Worm (Caenorhabditis elegans) whole organism, young adult: ENCODE results near the gene igdb-3.

Source experiments
- B0261.1 ChIP-seq: sonication (generic microtip); optimal IDR thresholded peaks from 2 replicates; lab custom pipeline; 2016; ENCODE audit warnings: mild to moderate bottlenecking, missing genetic modification characterization, moderate library complexity, missing compliant biosample characterization
- B0336.3 ChIP-seq: fragments of 200-800 bp; sonication (Bioruptor generic); IDR thresholded peaks from 2 replicates; pipeline ENCODE4 v1.3.6; 2022; ENCODE audit warnings: missing genetic modification characterization, missing compliant biosample characterization
- C17E4.6 ChIP-seq: fragments of 200-800 bp; sonication (Bioruptor generic); IDR thresholded peaks from 2 replicates; pipeline ENCODE4 v1.3.6; 2022; ENCODE audit warnings: missing genetic modification reagents, missing genetic modification characterization, missing compliant biosample characterization
- D2030.7 ChIP-seq: fragments of 200-800 bp; sonication (Bioruptor generic); IDR thresholded peaks from 2 replicates; pipeline ENCODE4 v1.3.6; 2022; ENCODE audit warnings: missing genetic modification reagents, missing genetic modification characterization, missing compliant biosample characterization
- F37B4.10 ChIP-seq: fragments of 200-800 bp; sonication (Bioruptor generic); IDR thresholded peaks from 2 replicates; pipeline ENCODE4 v1.3.6; 2022; ENCODE audit warnings: missing genetic modification characterization, missing compliant biosample characterization
- F57A8.1 ChIP-seq: fragments of 200-800 bp; sonication (Bioruptor generic); optimal IDR thresholded peaks from 2 replicates; lab custom pipeline; 2018; ENCODE audit warnings: mild to moderate bottlenecking, missing genetic modification characterization, moderate library complexity, missing compliant biosample characterization
- K12H6.12 ChIP-seq: fragments of 200-800 bp; sonication (Bioruptor generic); optimal IDR thresholded peaks from 2 replicates; lab custom pipeline; 2018; ENCODE audit warnings: mild to moderate bottlenecking, missing genetic modification characterization, missing compliant biosample characterization
- T26A5.8 ChIP-seq: sonication (generic microtip); optimal IDR thresholded peaks from 2 replicates; lab custom pipeline; 2016; ENCODE audit warnings: missing genetic modification characterization, missing compliant biosample characterization
- Y56A3A.18 ChIP-seq: fragments of 200-800 bp; sonication (Bioruptor generic); IDR thresholded peaks from 2 replicates; pipeline ENCODE4 v1.3.6; 2022; ENCODE audit warnings: missing genetic modification reagents, missing genetic modification characterization, missing compliant biosample characterization
- Y95B8A.8 ChIP-seq: fragments of 200-800 bp; sonication (Bioruptor generic); IDR thresholded peaks from 2 replicates; pipeline ENCODE4 v1.3.6; 2022; ENCODE audit warnings: missing genetic modification reagents, missing genetic modification characterization, missing compliant biosample characterization
- akir-1 ChIP-seq: fragments of 200-800 bp; sonication (Bioruptor generic); optimal IDR thresholded peaks from 2 replicates; lab custom pipeline; 2018; ENCODE audit warnings: mild to moderate bottlenecking, missing genetic modification characterization, moderate library complexity, missing compliant biosample characterization
- aptf-2 ChIP-seq: fragments of 200-800 bp; sonication (Bioruptor generic); conservative IDR thresholded peaks from 2 replicates; pipeline ENCODE4 v1.3.6; 2022; ENCODE audit warnings: missing genetic modification reagents, missing genetic modification characterization, missing compliant biosample characterization
- athp-1 ChIP-seq: sonication (generic microtip); optimal IDR thresholded peaks from 2 replicates; lab custom pipeline; 2017; ENCODE audit warnings: mild to moderate bottlenecking, missing genetic modification characterization, missing compliant biosample characterization
- attf-6 ChIP-seq: fragments of 200-800 bp; sonication (Bioruptor generic); IDR thresholded peaks from 2 replicates; pipeline ENCODE4 v1.3.6; 2022; ENCODE audit warnings: missing genetic modification reagents, missing genetic modification characterization, missing compliant biosample characterization
- bed-1 ChIP-seq: fragments of 200-800 bp; sonication (Bioruptor generic); IDR thresholded peaks from 2 replicates; pipeline ENCODE4 v1.3.6; 2022; ENCODE audit warnings: missing genetic modification reagents, missing genetic modification characterization, missing compliant biosample characterization
- ccch-3 ChIP-seq: fragments of 200-800 bp; sonication (Bioruptor generic); optimal IDR thresholded peaks from 2 replicates; lab custom pipeline; 2018; ENCODE audit warnings: mild to moderate bottlenecking, missing genetic modification characterization, missing compliant biosample characterization
- dox-1 ChIP-seq: fragments of 200-800 bp; sonication (Bioruptor generic); IDR thresholded peaks from 2 replicates; pipeline ENCODE4 v1.3.6; 2022; ENCODE audit warnings: missing genetic modification reagents, missing genetic modification characterization, missing compliant biosample characterization
- ekl-4 ChIP-seq: fragments of 200-800 bp; sonication (Bioruptor generic); IDR thresholded peaks from 2 replicates; pipeline ENCODE4 v1.3.6; 2022; ENCODE audit warnings: missing genetic modification reagents, missing genetic modification characterization, missing compliant biosample characterization
- him-1 ChIP-seq: sonication (generic microtip); optimal IDR thresholded peaks from 2 replicates; lab custom pipeline; 2016; ENCODE audit warnings: missing genotype, missing genetic modification reagents, missing genetic modification characterization, missing compliant biosample characterization
- hlh-26 ChIP-seq: fragments of 200-800 bp; sonication (Bioruptor generic); conservative IDR thresholded peaks from 2 replicates; pipeline ENCODE4 v1.3.6; 2022; ENCODE audit warnings: missing genetic modification reagents, missing genetic modification characterization, missing compliant biosample characterization
- hmg-20 ChIP-seq: fragments of 200-800 bp; sonication (Bioruptor generic); IDR thresholded peaks from 2 replicates; pipeline ENCODE4 v1.3.6; 2022; ENCODE audit warnings: missing genetic modification reagents, missing genetic modification characterization, missing compliant biosample characterization
- hsf-1 ChIP-seq: fragments of 200-800 bp; sonication (Bioruptor generic); IDR thresholded peaks from 2 replicates; pipeline ENCODE4 v1.3.6; 2022; ENCODE audit warnings: missing genetic modification reagents, missing genetic modification characterization, missing compliant biosample characterization
- lag-1 ChIP-seq: fragments of 200-800 bp; sonication (Bioruptor generic); IDR thresholded peaks from 2 replicates; pipeline ENCODE4 v1.3.6; 2022; ENCODE audit warnings: missing genetic modification reagents, missing genetic modification characterization, missing compliant biosample characterization
- let-607 ChIP-seq, 2 experiments: fragments of 200-800 bp in 1 of 2; sonication (Bioruptor generic) in 1 of 2; sonication (generic microtip) in 1 of 2; optimal IDR thresholded peaks; 2 replicates each; lab custom pipeline; 2016 to 2018; ENCODE audit warnings: mild to moderate bottlenecking in 2 of 2, missing compliant biosample characterization in 2 of 2, missing genetic modification characterization in 2 of 2, moderate library complexity in 2 of 2, missing genotype in 1 of 2
- lsy-27 ChIP-seq: sonication (generic microtip); optimal IDR thresholded peaks from 2 replicates; lab custom pipeline; 2017; ENCODE audit warnings: missing genetic modification characterization, mild to moderate bottlenecking, missing compliant biosample characterization, antibody characterized with exemption, missing genotype, borderline replicate concordance; ENCODE audit not compliant: insufficient read depth
- madf-3 ChIP-seq: fragments of 200-800 bp; sonication (Bioruptor generic); IDR thresholded peaks from 2 replicates; pipeline ENCODE4 v1.3.6; 2022; ENCODE audit warnings: missing genetic modification reagents, missing genetic modification characterization, missing compliant biosample characterization
- mes-4 ChIP-seq: sonication (generic microtip); optimal IDR thresholded peaks from 2 replicates; lab custom pipeline; 2016; ENCODE audit warnings: missing genotype, missing genetic modification characterization, missing compliant biosample characterization
- mxl-1 ChIP-seq: sonication (generic microtip); optimal IDR thresholded peaks from 2 replicates; lab custom pipeline; 2016; ENCODE audit warnings: missing genetic modification characterization, missing compliant biosample characterization
- nhr-120 ChIP-seq: fragments of 200-800 bp; sonication (Bioruptor generic); IDR thresholded peaks from 2 replicates; pipeline ENCODE4 v1.3.6; 2022; ENCODE audit warnings: missing genetic modification characterization, missing compliant biosample characterization
- nhr-27 ChIP-seq: fragments of 200-800 bp; sonication (Bioruptor generic); optimal IDR thresholded peaks from 2 replicates; lab custom pipeline; 2018; ENCODE audit warnings: mild to moderate bottlenecking, missing genetic modification characterization, moderate library complexity, missing compliant biosample characterization
- rpc-1 ChIP-seq, 2 experiments: fragments of 150-350 bp in 1 of 2; sonication (generic microtip) in 1 of 2; optimal IDR thresholded peaks; 2 replicates each; lab custom pipeline; 2014 to 2018; ENCODE audit warnings: missing biosample characterization in 1 of 2, missing genetic modification characterization in 1 of 2, missing genetic modification reagents in 1 of 2, missing genotype in 1 of 2
- sdz-38 ChIP-seq: sonication (generic microtip); optimal IDR thresholded peaks from 2 replicates; lab custom pipeline; 2016; ENCODE audit warnings: missing genotype, missing genetic modification characterization, missing compliant biosample characterization
- snpc-1.3 ChIP-seq: sonication (generic microtip); optimal IDR thresholded peaks from 2 replicates; lab custom pipeline; 2017; ENCODE audit warnings: missing genetic modification characterization, mild to moderate bottlenecking, missing compliant biosample characterization, antibody characterized with exemption, moderate library complexity, missing genotype, missing genetic modification reagents; ENCODE audit not compliant: insufficient read depth
- snpc-3.4 ChIP-seq: sonication (generic microtip); optimal IDR thresholded peaks from 2 replicates; lab custom pipeline; 2017; ENCODE audit warnings: missing genetic modification characterization, mild to moderate bottlenecking, missing compliant biosample characterization, antibody characterized with exemption, moderate library complexity, missing genotype, missing genetic modification reagents
- snpc-4 ChIP-seq, 5 experiments: fragments of 150-350 bp in 1 of 5; sonication (generic microtip) in 4 of 5; optimal IDR thresholded peaks; 2 replicates each; lab custom pipeline; 2014 to 2018; ENCODE audit warnings: missing genetic modification characterization in 5 of 5, missing biosample characterization in 3 of 5, antibody characterized with exemption in 2 of 5, mild to moderate bottlenecking in 2 of 5, missing compliant biosample characterization in 2 of 5, missing genotype in 2 of 5, moderate library complexity in 2 of 5, missing genetic modification reagents in 1 of 5
- somi-1 ChIP-seq: fragments of 200-800 bp; sonication (Bioruptor generic); optimal IDR thresholded peaks from 2 replicates; lab custom pipeline; 2018; ENCODE audit warnings: mild to moderate bottlenecking, missing genetic modification characterization, missing compliant biosample characterization
- tbp1 ChIP-seq: fragments of 200-800 bp; sonication (Bioruptor generic); optimal IDR thresholded peaks from 2 replicates; lab custom pipeline; 2018; ENCODE audit warnings: mild to moderate bottlenecking, missing genetic modification characterization, missing compliant biosample characterization
- tbx-9 ChIP-seq: sonication (generic microtip); optimal IDR thresholded peaks from 2 replicates; lab custom pipeline; 2016; ENCODE audit warnings: borderline replicate concordance, missing genetic modification characterization, inconsistent platforms, missing compliant biosample characterization
- tlf-1 ChIP-seq: fragments of 200-800 bp; sonication (Bioruptor generic); optimal IDR thresholded peaks from 2 replicates; lab custom pipeline; 2018; ENCODE audit warnings: mild to moderate bottlenecking, missing genetic modification characterization, missing compliant biosample characterization
- ztf-18 ChIP-seq: sonication (generic microtip); optimal IDR thresholded peaks from 2 replicates; lab custom pipeline; 2016; ENCODE audit warnings: missing genotype, mild to moderate bottlenecking, missing genetic modification characterization, missing compliant biosample characterization
- ztf-25 ChIP-seq: fragments of 200-800 bp; sonication (Bioruptor generic); IDR thresholded peaks from 2 replicates; pipeline ENCODE4 v1.3.6; 2022; ENCODE audit warnings: missing genetic modification reagents, missing genetic modification characterization, missing compliant biosample characterization

igdb-3 gene

ce11 chrX:6382930-6383329, 2.4 kb upstream of the igdb-3 start:
- no peak for TF ChIP-seq K12H6.12 (tag; lab: Kevin White, UChicago)
- no peak for TF ChIP-seq tbx-9 (tag; lab: Kevin White, UChicago)
- no peak for TF ChIP-seq nhr-27
- TF ChIP-seq athp-1 (tag; lab: Kevin White, UChicago), result no peak
- TF ChIP-seq tlf-1 (GFP tag; lab: Kevin White, UChicago), result no peak
- no peak for TF ChIP-seq rpc-1 (optimal IDR thresholded peaks at IDR 0.05; lab: Kevin White, UChicago)
- TF ChIP-seq rpc-1 (tag; optimal IDR thresholded peaks at IDR 0.05; lab: Kevin White, UChicago), result no peak
- TF ChIP-seq ztf-25 (GFP tag; lab: Robert Waterston, UW), result no peak
- no peak for TF ChIP-seq ztf-18 (tag; lab: Kevin White, UChicago)
- TF ChIP-seq D2030.7 (GFP tag; lab: Robert Waterston, UW), result no peak
- TF ChIP-seq bed-1 (GFP tag; lab: Robert Waterston, UW), result no peak
- no peak for TF ChIP-seq madf-3 (GFP tag; lab: Robert Waterston, UW)
- no peak for TF ChIP-seq hlh-26 (GFP tag; lab: Robert Waterston, UW)
- TF ChIP-seq T26A5.8 (tag; lab: Kevin White, UChicago), result no peak
- TF ChIP-seq F57A8.1 (GFP tag; lab: Kevin White, UChicago), result no peak

DNA sequence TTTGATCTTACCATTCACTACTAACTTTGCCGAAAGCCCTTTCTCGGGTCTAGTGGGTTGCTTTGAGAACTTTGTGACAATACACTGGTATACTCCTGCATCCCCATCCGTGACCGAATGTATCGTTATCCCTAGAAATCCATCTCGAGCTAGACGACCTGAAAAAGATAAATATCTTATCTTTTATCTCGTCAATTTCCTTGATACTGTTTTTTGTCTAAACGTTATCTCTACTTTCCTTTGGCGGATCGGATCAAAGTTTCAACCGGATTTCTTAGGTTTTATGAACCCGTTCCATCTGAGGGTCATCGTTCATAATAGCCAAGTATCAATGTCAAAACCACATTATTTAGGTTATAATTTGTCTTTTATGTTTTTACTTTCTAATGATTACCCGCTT, 748 bp upstream of the igdb-3 start:
- TF ChIP-seq somi-1 (GFP tag; lab: Kevin White, UChicago) (no peak), tbp1 (GFP tag; lab: Kevin White, UChicago) (no peak)
- TF ChIP-seq, all 124 proteins: peak for 0

ce11 chrX:6388639-6389038, 3.4 kb downstream of the igdb-3 start:
- TF ChIP-seq B0261.1 (no peak), snpc-3.4 (tag; lab: Kevin White, UChicago) (no peak), Y95B8A.8 (no peak), lag-1 (GFP tag; lab: Robert Waterston, UW) (no peak), akir-1 (GFP tag; lab: Kevin White, UChicago) (no peak), hmg-20 (GFP tag; lab: Robert Waterston, UW) (no peak), aptf-2 (GFP tag; lab: Robert Waterston, UW) (no peak), lsy-27 (tag; lab: Kevin White, UChicago) (no peak), F37B4.10 (GFP tag; lab: Robert Waterston, UW) (no peak), nhr-27 (no peak), sdz-38 (tag; lab: Kevin White, UChicago) (no peak), C17E4.6 (GFP tag; lab: Robert Waterston, UW) (no peak), him-1 (tag; lab: Kevin White, UChicago) (no peak), attf-6 (GFP tag; lab: Robert Waterston, UW) (no peak), K12H6.12 (tag; lab: Kevin White, UChicago) (no peak), nhr-120 (GFP tag; lab: Robert Waterston, UW) (no peak), hsf-1 (GFP tag; lab: Robert Waterston, UW) (no peak), Y56A3A.18 (GFP tag; lab: Robert Waterston, UW) (no peak), ccch-3 (GFP tag; lab: Kevin White, UChicago) (no peak)

DNA sequence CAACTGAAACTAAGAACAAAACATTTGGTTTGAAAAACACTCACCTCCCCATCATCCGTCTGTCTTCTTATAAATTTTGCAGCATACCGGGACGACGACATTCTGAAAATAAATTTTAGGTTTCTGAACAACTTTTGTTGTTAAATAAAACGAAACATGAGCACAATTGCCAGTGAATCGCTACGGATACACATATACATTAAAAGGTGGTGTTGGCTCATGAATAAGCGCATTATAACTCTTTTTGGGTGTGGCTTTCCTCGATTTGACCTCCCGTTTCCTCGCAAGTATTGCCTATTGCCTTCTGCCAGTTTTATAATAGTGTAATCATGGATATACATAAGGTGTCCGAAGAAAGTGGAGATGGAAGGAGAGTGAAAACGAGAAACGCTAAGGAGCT, 6.2 kb downstream of the igdb-3 start, which contains the start of gene igcm-2:
igcm-2 (minus strand) TSS at position 101 of the 400 bp plus-strand sequence.
- no peak for TF ChIP-seq snpc-1.3 (tag; lab: Kevin White, UChicago)
- no peak for TF ChIP-seq hsf-1 (GFP tag; lab: Robert Waterston, UW)
- TF ChIP-seq mes-4 (tag; lab: Kevin White, UChicago), result no peak
- no peak for TF ChIP-seq snpc-4 (GFP tag; optimal IDR thresholded peaks at IDR 0.05; lab: Kevin White, UChicago)
- TF ChIP-seq snpc-4 (tag; optimal IDR thresholded peaks at IDR 0.05; lab: Kevin White, UChicago), result no peak
- TF ChIP-seq let-607 (tag; optimal IDR thresholded peaks at IDR 0.05; lab: Kevin White, UChicago), result no peak
- no peak for TF ChIP-seq B0336.3
- TF ChIP-seq mxl-1, result no peak
- no peak for TF ChIP-seq dox-1
- TF ChIP-seq nhr-27, result no peak
- no peak for TF ChIP-seq lsy-27 (tag; lab: Kevin White, UChicago)
- TF ChIP-seq ekl-4 (GFP tag; lab: Robert Waterston, UW), result no peak
- TF ChIP-seq, all 124 proteins: peak for 0
